Worm (Caenorhabditis elegans): ENCODE results near the gene K04D7.6.

Gene K04D7.6

DNA sequence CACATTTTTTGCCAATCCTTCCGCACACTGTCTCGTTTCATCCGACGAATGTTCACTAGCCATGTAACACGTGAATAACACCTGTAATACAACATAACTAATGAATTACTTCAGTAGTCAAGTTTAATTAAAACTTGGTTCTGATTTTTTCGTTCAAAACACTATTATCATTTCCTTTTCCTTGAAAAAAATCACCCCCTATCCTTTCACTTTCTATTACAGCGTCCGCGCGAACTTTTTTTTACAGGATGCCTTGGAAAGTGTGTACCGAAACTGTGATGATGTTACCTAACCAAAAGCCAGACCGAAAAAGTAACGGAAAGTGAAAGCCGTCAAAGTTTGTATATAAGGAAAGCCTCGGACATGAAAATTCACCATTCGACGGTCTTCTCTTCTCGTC is 10.0 kb upstream of the K04D7.6 start, which contains the start of gene col-124:
Gene col-124, plus strand, starts transcription at position 374 of the 400 bp plus-strand sequence.
- TF ChIP-seq let-607 (tag; optimal IDR thresholded peaks at IDR 0.05) (no peak), efl-1 (GFP tag; optimal IDR thresholded peaks at IDR 0.05) (no peak), aptf-3 (GFP tag; IDR thresholded peaks at IDR 0.05) (no peak), egl-18 (GFP tag; IDR thresholded peaks at IDR 0.05) (no peak), nfya-1 (tag; optimal IDR thresholded peaks at IDR 0.05; ENCODE audit: borderline replicate concordance, insufficient read depth) (no peak), F52B5.7 (tag; optimal IDR thresholded peaks at IDR 0.05) (no peak), B0019.2 (GFP tag; conservative IDR thresholded peaks at IDR 0.05) (no peak), dpl-1 (GFP tag; optimal IDR thresholded peaks at IDR 0.05) (no peak), hlh-12 (tag; optimal IDR thresholded peaks at IDR 0.05) (no peak), F10E7.11 (tag; optimal IDR thresholded peaks at IDR 0.05) (no peak), egl-44 (GFP tag; IDR thresholded peaks at IDR 0.05) (no peak), lag-1 (GFP tag; IDR thresholded peaks at IDR 0.05) (no peak)

DNA sequence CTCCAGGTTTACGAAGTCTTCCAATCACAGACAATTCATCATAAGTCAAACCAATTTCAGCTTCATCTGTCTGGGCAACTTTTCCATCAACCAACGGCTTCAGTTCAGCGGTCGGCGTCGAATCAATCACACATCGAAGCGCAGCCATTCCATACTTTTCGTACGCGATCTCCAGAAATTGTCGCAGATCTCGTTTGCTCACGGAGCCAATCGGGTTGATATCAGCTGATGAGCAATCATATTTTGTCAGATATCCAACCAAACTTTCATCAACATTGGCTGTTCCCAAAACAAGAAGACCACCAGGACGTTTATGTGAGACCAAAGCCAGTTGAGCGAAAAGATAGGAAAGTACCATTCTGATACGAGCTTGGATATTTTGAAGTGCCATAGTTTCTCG is 9.3 kb upstream of the K04D7.6 start:
- TF ChIP-seq ceh-58 (GFP tag; IDR thresholded peaks at IDR 0.05) = no peak

ce11 chrIV:10214811-10215210 is 8.7 kb upstream of the K04D7.6 start, which contains the start of gene abt-1:
Gene abt-1, minus strand, starts transcription at chrIV:10214911.
- TF ChIP-seq bed-2 (GFP tag; IDR thresholded peaks at IDR 0.05) (no peak), rec-8 (tag; optimal IDR thresholded peaks at IDR 0.05) (no peak), cebp-1 (GFP tag; IDR thresholded peaks at IDR 0.05) (no peak), cebp-1 (tag; optimal IDR thresholded peaks at IDR 0.05) (no peak), akir-1 (GFP tag; optimal IDR thresholded peaks at IDR 0.05) (no peak), T26A5.8 (tag; optimal IDR thresholded peaks at IDR 0.05) (no peak), hmg-20 (GFP tag; IDR thresholded peaks at IDR 0.05) (no peak), F49E8.2 (tag; optimal IDR thresholded peaks at IDR 0.05; ENCODE audit: insufficient read depth) (no peak), egl-18 (GFP tag; IDR thresholded peaks at IDR 0.05) (no peak), lin-54 (GFP tag; optimal IDR thresholded peaks at IDR 0.05) (no peak), K11D2.4 (GFP tag; IDR thresholded peaks at IDR 0.05) (no peak), let-526 (GFP tag; IDR thresholded peaks at IDR 0.05) (no peak), tbx-9 (tag; optimal IDR thresholded peaks at IDR 0.05; ENCODE audit: borderline replicate concordance) (no peak), sea-2 (GFP tag; IDR thresholded peaks at IDR 0.05) (no peak), F33H1.4 (GFP tag; IDR thresholded peaks at IDR 0.05) (no peak), ztf-18 (tag; optimal IDR thresholded peaks at IDR 0.05) (no peak), snpc-4 (GFP tag; optimal IDR thresholded peaks at IDR 0.05) (no peak), snpc-4 (tag; optimal IDR thresholded peaks at IDR 0.05) (no peak)

ce11 chrIV:10197317-10197867 is 8.7 kb downstream of the K04D7.6 start, which contains the start of gene gon-4:
Gene gon-4, plus strand, starts transcription at chrIV:10197817.
- TF ChIP-seq D2030.7 (GFP tag; IDR thresholded peaks at IDR 0.05) (no peak), xnd-1 (tag; optimal IDR thresholded peaks at IDR 0.05) (no peak), Y79H2A.3 (GFP tag; conservative IDR thresholded peaks at IDR 0.05) (no peak), F55B11.4 (tag; optimal IDR thresholded peaks at IDR 0.05; ENCODE audit: borderline replicate concordance, insufficient read depth) (no peak), lag-1 (GFP tag; IDR thresholded peaks at IDR 0.05) (no peak), attf-5 (GFP tag; optimal IDR thresholded peaks at IDR 0.05) (peak; percentile 41), tbp1 (GFP tag; optimal IDR thresholded peaks at IDR 0.05) (no peak), cebp-2 (GFP tag; IDR thresholded peaks at IDR 0.05) (no peak), lin-26 (GFP tag; IDR thresholded peaks at IDR 0.05) (no peak), mcd-1 (GFP tag; IDR thresholded peaks at IDR 0.05) (peak; percentile 42; the same call in 1 of the 2 replicates), lir-1 (GFP tag; conservative IDR thresholded peaks at IDR 0.05) (no peak), unc-62 (GFP tag; optimal IDR thresholded peaks at IDR 0.05) (no peak), ztf-26 (tag; optimal IDR thresholded peaks at IDR 0.05) (no peak), F49E8.2 (tag; optimal IDR thresholded peaks at IDR 0.05; ENCODE audit: insufficient read depth) (no peak), nfyb-1 (GFP tag; IDR thresholded peaks at IDR 0.05) (no peak), unc-130 (GFP tag; optimal IDR thresholded peaks at IDR 0.05) (peak; percentile 18), aptf-2 (GFP tag; conservative IDR thresholded peaks at IDR 0.05) (no peak), gei-17 (GFP tag; optimal IDR thresholded peaks at IDR 0.05) (no peak)
